Worm (Caenorhabditis elegans) whole organism, early embryonic: Measurements from ENCODE around the gene T02H6.5.

Experiments
- B0310.2 ChIP-seq: sonication (generic microtip); optimal IDR thresholded peaks from 2 replicates; lab custom pipeline; 2016; ENCODE audit warnings: mild to moderate bottlenecking, missing genetic modification characterization, missing compliant biosample characterization
- F13C5.2 ChIP-seq: sonication (generic microtip); optimal IDR thresholded peaks from 2 replicates; lab custom pipeline; 2017; ENCODE audit warnings: mild to moderate bottlenecking, missing genetic modification characterization, inconsistent platforms, missing compliant biosample characterization
- aly-1 ChIP-seq: sonication (generic microtip); optimal IDR thresholded peaks from 2 replicates; lab custom pipeline; 2016; ENCODE audit warnings: missing genetic modification characterization, missing compliant biosample characterization
- ama-1 ChIP-seq: fragments of 150-350 bp; optimal IDR thresholded peaks from 2 replicates; lab custom pipeline; 2014
- ceh-36 ChIP-seq: sonication (generic microtip); optimal IDR thresholded peaks from 2 replicates; lab custom pipeline; 2016; ENCODE audit warnings: missing genetic modification characterization, inconsistent platforms, missing compliant biosample characterization
- flt-1 ChIP-seq: fragments of 200-800 bp; sonication (Bioruptor generic); IDR thresholded peaks from 2 replicates; pipeline ENCODE4 v1.3.6; 2022; ENCODE audit warnings: missing genetic modification characterization, missing compliant biosample characterization
- hmbx-1 ChIP-seq: sonication (generic microtip); optimal IDR thresholded peaks from 2 replicates; lab custom pipeline; 2016; ENCODE audit warnings: mild to moderate bottlenecking, missing genetic modification characterization, missing compliant biosample characterization
- hmg-4 ChIP-seq: fragments of 200-800 bp; sonication (Bioruptor generic); optimal IDR thresholded peaks from 2 replicates; lab custom pipeline; 2018; ENCODE audit warnings: mild to moderate bottlenecking, missing genetic modification characterization, missing compliant biosample characterization
- pes-1 ChIP-seq: fragments of 200-800 bp; sonication (Bioruptor generic); IDR thresholded peaks from 2 replicates; pipeline ENCODE4 v1.3.6; 2022; ENCODE audit warnings: missing genetic modification reagents, missing genetic modification characterization, missing compliant biosample characterization
- tra-4 ChIP-seq: sonication (generic microtip); optimal IDR thresholded peaks from 2 replicates; lab custom pipeline; 2017; ENCODE audit warnings: missing genetic modification characterization, missing compliant biosample characterization

ce11 chrII:689749-690148 lies 4.8 kb downstream of the T02H6.5 start, which contains the start of gene T02H6.4:
- TF ChIP-seq pes-1 (GFP tag; lab: Robert Waterston, UW): no peak
- TF ChIP-seq ceh-36: no peak
- TF ChIP-seq ama-1 (lab: Kevin White, UChicago): no peak
- no peak for TF ChIP-seq hmg-4 (GFP tag; lab: Kevin White, UChicago)
- no peak for TF ChIP-seq aly-1 (tag; lab: Kevin White, UChicago)
- no peak for TF ChIP-seq F13C5.2 (tag; lab: Kevin White, UChicago)
- TF ChIP-seq hmbx-1 (tag; lab: Kevin White, UChicago): no peak
- TF ChIP-seq B0310.2 (tag; lab: Kevin White, UChicago): no peak
- TF ChIP-seq flt-1: no peak
- TF ChIP-seq tra-4: no peak
